Worm (Caenorhabditis elegans) whole organism, L1 larva: Measurements from ENCODE around the gene ceh-21.

Source experiments
- C04F5.9 ChIP-seq: sonication (generic microtip); optimal IDR thresholded peaks from 2 replicates; lab custom pipeline; 2016; ENCODE audit warnings: missing genetic modification characterization, missing compliant biosample characterization
- C34B4.2 ChIP-seq: sonication (generic microtip); optimal IDR thresholded peaks from 2 replicates; lab custom pipeline; 2017; ENCODE audit warnings: mild to moderate bottlenecking, missing genetic modification characterization, missing compliant biosample characterization
- Y116A8C.19 ChIP-seq: sonication (generic microtip); optimal IDR thresholded peaks from 2 replicates; lab custom pipeline; 2016; ENCODE audit warnings: missing compliant biosample characterization, missing genetic modification characterization, borderline replicate concordance
- aha-1 ChIP-seq: fragments of 150-350 bp; optimal IDR thresholded peaks from 2 replicates; lab custom pipeline; 2014; ENCODE audit warnings: missing biosample characterization, missing genetic modification characterization
- ceh-63 ChIP-seq: fragments of 200-800 bp; sonication (Bioruptor generic); optimal IDR thresholded peaks from 2 replicates; lab custom pipeline; 2018; ENCODE audit warnings: mild to moderate bottlenecking, missing genetic modification characterization, missing compliant biosample characterization
- ceh-82 ChIP-seq, 3 experiments: fragments of 150-350 bp in 1 of 3; sonication (generic microtip) in 2 of 3; optimal IDR thresholded peaks; 2 replicates each; lab custom pipeline; 2014 to 2017; ENCODE audit warnings: missing biosample characterization in 3 of 3, missing genetic modification characterization in 3 of 3
- ceh-90 ChIP-seq: sonication (generic microtip); optimal IDR thresholded peaks from 2 replicates; lab custom pipeline; 2016; ENCODE audit warnings: missing genetic modification characterization, missing compliant biosample characterization
- dpl-1 ChIP-seq, 3 experiments: fragments of 150-350 bp in 2 of 3; sonication (generic microtip) in 1 of 3; optimal IDR thresholded peaks; 2 replicates each; lab custom pipeline; 2014 to 2017; ENCODE audit warnings: missing biosample characterization in 3 of 3, missing genetic modification characterization in 3 of 3, missing genetic modification reagents in 3 of 3
- dsc-1 ChIP-seq: sonication (generic microtip); optimal IDR thresholded peaks from 2 replicates; lab custom pipeline; 2016; ENCODE audit warnings: mild to moderate bottlenecking, missing genetic modification characterization, missing compliant biosample characterization
- efl-1 ChIP-seq, 4 experiments: fragments of 150-350 bp; optimal IDR thresholded peaks in 3 of 4; peaks in 1 of 4; 1 replicate in 1 of 4; 2 replicates in 3 of 4; lab custom pipeline; 2014; ENCODE audit warnings: missing biosample characterization in 2 of 4, missing genetic modification characterization in 2 of 4, missing genetic modification reagents in 2 of 4
- efl-3 ChIP-seq: fragments of 200-800 bp; sonication (Bioruptor generic); optimal IDR thresholded peaks from 2 replicates; lab custom pipeline; 2018; ENCODE audit warnings: mild to moderate bottlenecking, missing genetic modification characterization, missing compliant biosample characterization
- egl-13 ChIP-seq: sonication (generic microtip); optimal IDR thresholded peaks from 2 replicates; lab custom pipeline; 2016; ENCODE audit warnings: missing genotype, missing genetic modification reagents, missing genetic modification characterization, missing compliant biosample characterization
- elt-2 ChIP-seq: sonication (generic microtip); optimal IDR thresholded peaks from 2 replicates; lab custom pipeline; 2016; ENCODE audit warnings: missing genetic modification characterization, mild to moderate bottlenecking, inconsistent platforms, missing compliant biosample characterization, missing genetic modification reagents
- fkh-10 ChIP-seq: sonication (generic microtip); optimal IDR thresholded peaks from 2 replicates; lab custom pipeline; 2017; ENCODE audit warnings: missing biosample characterization, missing genetic modification reagents, missing genetic modification characterization
- fkh-8 ChIP-seq: sonication (generic microtip); optimal IDR thresholded peaks from 2 replicates; lab custom pipeline; 2016; ENCODE audit warnings: mild to moderate bottlenecking, missing genetic modification characterization, missing compliant biosample characterization
- grh-1 ChIP-seq: fragments of 200-800 bp; sonication (Bioruptor generic); IDR thresholded peaks from 2 replicates; pipeline ENCODE4 v1.3.6; 2022; ENCODE audit warnings: missing genetic modification reagents, missing genetic modification characterization, missing compliant biosample characterization
- irx-1 ChIP-seq: sonication (generic microtip); optimal IDR thresholded peaks from 2 replicates; lab custom pipeline; 2016; ENCODE audit warnings: missing genetic modification characterization, missing compliant biosample characterization
- jun-1 ChIP-seq: fragments of 150-350 bp; optimal IDR thresholded peaks from 2 replicates; lab custom pipeline; 2014; ENCODE audit warnings: missing biosample characterization, missing genetic modification reagents, missing genetic modification characterization
- lin-13 ChIP-seq: fragments of 150-350 bp; optimal IDR thresholded peaks from 2 replicates; lab custom pipeline; 2014; ENCODE audit warnings: missing biosample characterization, missing genetic modification reagents, missing genetic modification characterization
- lin-14 ChIP-seq: fragments of 200-800 bp; sonication (Bioruptor generic); optimal IDR thresholded peaks from 2 replicates; lab custom pipeline; 2018; ENCODE audit warnings: mild to moderate bottlenecking, missing genetic modification characterization, moderate library complexity, missing compliant biosample characterization
- lin-15B ChIP-seq: fragments of 150-350 bp; sonication (generic microtip); optimal IDR thresholded peaks from 3 replicates; lab custom pipeline; 2014; ENCODE audit warnings: missing biosample characterization, missing genetic modification characterization
- lin-35 ChIP-seq, 2 experiments: fragments of 150-350 bp; optimal IDR thresholded peaks; 2 replicates each; lab custom pipeline; 2014; ENCODE audit warnings: missing biosample characterization in 2 of 2, missing genetic modification characterization in 2 of 2, missing genetic modification reagents in 2 of 2
- lir-3 ChIP-seq: sonication (generic microtip); optimal IDR thresholded peaks from 2 replicates; lab custom pipeline; 2016; ENCODE audit warnings: mild to moderate bottlenecking, missing genetic modification characterization, moderate library complexity, missing compliant biosample characterization; ENCODE audit not compliant: poor library complexity
- mdl-1 ChIP-seq, 2 experiments: fragments of 150-350 bp; optimal IDR thresholded peaks; 2 replicates each; lab custom pipeline; 2014 to 2017; ENCODE audit warnings: missing biosample characterization in 2 of 2, missing genetic modification characterization in 2 of 2, inconsistent platforms in 1 of 2
- mep-1 ChIP-seq: fragments of 150-350 bp; optimal IDR thresholded peaks from 2 replicates; lab custom pipeline; 2014; ENCODE audit warnings: missing biosample characterization, missing genetic modification characterization
- nhr-47 ChIP-seq: sonication (generic microtip); optimal IDR thresholded peaks from 2 replicates; lab custom pipeline; 2016; ENCODE audit warnings: mild to moderate bottlenecking, missing genetic modification characterization, moderate library complexity, missing compliant biosample characterization
- nhr-71 ChIP-seq: sonication (generic microtip); optimal IDR thresholded peaks from 2 replicates; lab custom pipeline; 2016; ENCODE audit warnings: mild to moderate bottlenecking, missing genetic modification characterization, moderate library complexity, missing compliant biosample characterization
- nhr-77 ChIP-seq: fragments of 150-350 bp; optimal IDR thresholded peaks from 2 replicates; lab custom pipeline; 2014; ENCODE audit warnings: missing biosample characterization, missing genetic modification characterization
- nhr-85 ChIP-seq: sonication (generic microtip); peaks from one replicate; lab custom pipeline; 2016; ENCODE audit warnings: missing genetic modification characterization, inconsistent platforms, missing compliant biosample characterization
- nhr-90 ChIP-seq: sonication (generic microtip); optimal IDR thresholded peaks from 2 replicates; lab custom pipeline; 2016; ENCODE audit warnings: mild to moderate bottlenecking, missing genetic modification characterization, missing compliant biosample characterization; ENCODE audit not compliant: poor library complexity
- pqm-1 ChIP-seq: sonication (generic microtip); optimal IDR thresholded peaks from 3 replicates; lab custom pipeline; 2017; ENCODE audit warnings: missing biosample characterization, missing genetic modification characterization
- rnt-1 ChIP-seq: sonication (generic microtip); optimal IDR thresholded peaks from 2 replicates; lab custom pipeline; 2016; ENCODE audit warnings: mild to moderate bottlenecking, missing genetic modification characterization, moderate library complexity, missing compliant biosample characterization
- skn-1 ChIP-seq: fragments of 150-350 bp; optimal IDR thresholded peaks from 2 replicates; lab custom pipeline; 2014; ENCODE audit warnings: missing biosample characterization, missing genetic modification characterization
- snu-23 ChIP-seq: sonication (generic microtip); optimal IDR thresholded peaks from 2 replicates; lab custom pipeline; 2016; ENCODE audit warnings: missing genetic modification characterization, missing compliant biosample characterization
- swsn-7 ChIP-seq: sonication (generic microtip); optimal IDR thresholded peaks from 2 replicates; lab custom pipeline; 2016; ENCODE audit warnings: missing genetic modification characterization, missing compliant biosample characterization
- tbx-2 ChIP-seq: sonication (generic microtip); optimal IDR thresholded peaks from 2 replicates; lab custom pipeline; 2016; ENCODE audit warnings: missing genetic modification characterization, missing compliant biosample characterization
- unc-130 ChIP-seq: fragments of 150-350 bp; optimal IDR thresholded peaks from 2 replicates; lab custom pipeline; 2017; ENCODE audit warnings: missing biosample characterization, missing genetic modification characterization, inconsistent platforms
- vab-15 ChIP-seq: sonication (generic microtip); optimal IDR thresholded peaks from 2 replicates; lab custom pipeline; 2017; ENCODE audit warnings: missing genotype, mild to moderate bottlenecking, missing genetic modification characterization, missing compliant biosample characterization
- xbp-1 ChIP-seq: sonication (generic microtip); optimal IDR thresholded peaks from 2 replicates; lab custom pipeline; 2016; ENCODE audit warnings: missing genetic modification characterization, missing compliant biosample characterization
- ztf-11 ChIP-seq, 2 experiments: sonication (generic microtip); optimal IDR thresholded peaks; 2 replicates each; lab custom pipeline; 2016 to 2017; ENCODE audit warnings: missing genetic modification characterization in 2 of 2, missing biosample characterization in 1 of 2, missing compliant biosample characterization in 1 of 2

The ceh-21 gene

ce11 chrX:1856160-1856559 is 3.6 kb upstream of the ceh-21 start, which contains the start of gene ceh-39 (continued):
- TF ChIP-seq efl-1 (optimal IDR thresholded peaks at IDR 0.05; lab: Kevin White, UChicago) = peak; percentile 70 to 79
- peak; percentile 73 to 95 for TF ChIP-seq efl-1 (GFP tag; optimal IDR thresholded peaks at IDR 0.05 in 1 of 2; lab: Kevin White, UChicago)
- TF ChIP-seq ceh-63 (GFP tag; lab: Kevin White, UChicago) = no peak
- TF ChIP-seq mdl-1 (tag; optimal IDR thresholded peaks at IDR 0.05; lab: Kevin White, UChicago) = peak in 1 of 2 experiments; percentile 67
- TF ChIP-seq elt-2 (tag; lab: Kevin White, UChicago) = no peak
- TF ChIP-seq C34B4.2 (tag; lab: Kevin White, UChicago) = no peak
- peak; percentile 3 for TF ChIP-seq mep-1
- TF ChIP-seq fkh-10 (GFP tag; lab: Kevin White, UChicago) = peak; percentile 61
- TF ChIP-seq C04F5.9 = no peak
- TF ChIP-seq fkh-8 (tag; lab: Kevin White, UChicago) = peak; percentile 80

ce11 chrX:1853596-1853995 is 1.1 kb upstream of the ceh-21 start, which contains the start of gene T26C11.9:
TSS of gene T26C11.9 (minus strand) at chrX:1853849.
- TF ChIP-seq xbp-1 (tag; lab: Kevin White, UChicago) = peak; percentile 16
- TF ChIP-seq nhr-85 = peak; percentile 66
- TF ChIP-seq ceh-82 (tag; optimal IDR thresholded peaks at IDR 0.05; lab: Kevin White, UChicago) = peak in 2 of 3 experiments; percentile 2 to 21
- peak; percentile 7 for TF ChIP-seq jun-1 (tag; lab: Kevin White, UChicago)
- TF ChIP-seq egl-13 (tag; lab: Kevin White, UChicago) = no peak
- TF ChIP-seq irx-1 (tag; lab: Kevin White, UChicago) = peak; percentile 17
- TF ChIP-seq nhr-77 = no peak
- TF ChIP-seq grh-1 (GFP tag; lab: Robert Waterston, UW) = peak; percentile 25; the same call in 1 of the 2 replicates
- no peak for TF ChIP-seq lin-13 (GFP tag; lab: Kevin White, UChicago)
- TF ChIP-seq pqm-1 (tag; lab: Kevin White, UChicago) = no peak
- TF ChIP-seq mep-1 = peak; percentile 41
- TF ChIP-seq dsc-1 (tag; lab: Kevin White, UChicago) = peak; percentile 15
- TF ChIP-seq Y116A8C.19 (tag; lab: Kevin White, UChicago) = no peak
- TF ChIP-seq nhr-90 (tag; lab: Kevin White, UChicago) = peak; percentile 31
- TF ChIP-seq unc-130 (tag; lab: Kevin White, UChicago) = no peak
- TF ChIP-seq skn-1 (tag; lab: Kevin White, UChicago) = peak; percentile 51
- TF ChIP-seq swsn-7 (tag; lab: Kevin White, UChicago) = peak; percentile 11
- peak; percentile 89 for TF ChIP-seq rnt-1 (tag; lab: Kevin White, UChicago)
- TF ChIP-seq lir-3 (tag; lab: Kevin White, UChicago) = peak; percentile 65
- no peak for TF ChIP-seq aha-1 (tag; lab: Kevin White, UChicago)
- TF ChIP-seq efl-1 (optimal IDR thresholded peaks at IDR 0.05; lab: Kevin White, UChicago) = peak; percentile 27 to 34
- TF ChIP-seq efl-1 (GFP tag; optimal IDR thresholded peaks at IDR 0.05 in 1 of 2; lab: Kevin White, UChicago) = peak; percentile 36 to 85
- no peak for TF ChIP-seq elt-2 (tag; lab: Kevin White, UChicago)
- TF ChIP-seq tbx-2 (tag; lab: Kevin White, UChicago) = peak; percentile 43
- peak; percentile 17 to 25 (median 22) for TF ChIP-seq dpl-1 (GFP tag; optimal IDR thresholded peaks at IDR 0.05; lab: Kevin White, UChicago)
- TF ChIP-seq snu-23 (GFP tag; lab: Kevin White, UChicago) = peak; percentile 23
- peak; percentile 35 for TF ChIP-seq lin-14 (GFP tag; lab: Kevin White, UChicago)
- TF ChIP-seq nhr-47 (tag; lab: Kevin White, UChicago) = peak; percentile 56
- no peak for TF ChIP-seq efl-3 (GFP tag; lab: Kevin White, UChicago)
- peak; percentile 59 for TF ChIP-seq lin-15B (tag; lab: Kevin White, UChicago)
- peak; percentile 35 to 40 for TF ChIP-seq lin-35 (GFP tag; optimal IDR thresholded peaks at IDR 0.05; lab: Kevin White, UChicago)
- TF ChIP-seq nhr-71 (tag; lab: Kevin White, UChicago) = peak; percentile 54
- TF ChIP-seq ztf-11 (tag; optimal IDR thresholded peaks at IDR 0.05; lab: Kevin White, UChicago) = peak in 1 of 2 experiments; percentile 20
- peak; percentile 67 for TF ChIP-seq ceh-90 (tag; lab: Kevin White, UChicago)
- peak; percentile 31 for TF ChIP-seq fkh-8 (tag; lab: Kevin White, UChicago)
- TF ChIP-seq vab-15 (tag; lab: Kevin White, UChicago) = peak; percentile 10
